Worm (Caenorhabditis elegans): ENCODE results near the gene pgm-1.
"Not testable (repeated sequence)": the region's sequence is repeated elsewhere in the genome, so short reads cannot be mapped to it uniquely, and the experiment has no call there.

DNA sequence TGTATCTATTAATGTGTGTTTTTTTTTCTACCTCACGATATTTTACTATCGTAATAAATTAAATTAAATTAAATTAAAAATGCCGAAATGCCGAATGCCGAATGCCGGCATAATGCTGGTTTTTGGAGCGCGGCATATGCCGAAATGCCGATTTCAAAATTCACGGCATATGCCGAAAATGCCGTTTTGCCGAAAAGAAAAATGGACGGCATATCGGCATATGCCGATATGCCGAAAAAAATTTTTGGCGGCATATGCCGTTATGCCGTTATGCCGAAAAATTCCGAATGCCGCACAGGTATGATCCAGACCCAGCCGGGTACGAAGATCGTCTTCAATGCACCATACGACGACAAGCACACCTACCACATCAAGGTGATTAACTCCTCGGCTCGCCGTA, 9.3 kb downstream of the pgm-1 start, which contains the start of gene msp-32:
- not testable (repeated sequence) for TF ChIP-seq tab-1 (GFP tag; IDR thresholded peaks at IDR 0.05); ztf-23 (GFP tag; IDR thresholded peaks at IDR 0.05); ref-1 (GFP tag; conservative IDR thresholded peaks at IDR 0.05); flt-1 (GFP tag; IDR thresholded peaks at IDR 0.05); klf-2 (GFP tag; conservative IDR thresholded peaks at IDR 0.05); cog-1 (tag; optimal IDR thresholded peaks at IDR 0.05)

Measured in whole organism, midembryonic.